Worm (Caenorhabditis elegans): ENCODE measurements around the gene ZK418.11.

Gene ZK418.11

DNA sequence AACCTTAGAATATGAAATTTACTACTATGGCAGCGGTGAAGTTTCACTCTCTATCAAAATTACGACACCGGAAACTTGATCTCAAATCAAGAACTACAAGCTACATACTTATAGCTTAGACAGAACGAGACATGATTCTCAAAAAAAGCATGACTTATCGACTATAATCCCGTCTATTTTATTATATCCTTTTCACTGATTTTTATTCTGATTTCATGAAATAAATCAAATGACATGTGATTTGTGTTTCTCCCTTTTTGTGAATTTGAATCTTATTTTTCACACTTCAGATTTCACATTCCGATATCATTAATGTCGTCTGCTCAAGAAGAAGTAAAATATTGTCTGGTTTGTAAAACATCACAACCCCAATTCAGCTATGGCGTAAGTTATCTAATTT lies at the start of gene ZK418.11:
Gene ZK418.11 (plus strand): TSS at position 289 of the 400 bp plus-strand sequence.
- TF ChIP-seq ets-4 (tag; optimal IDR thresholded peaks at IDR 0.05) (no peak), hlh-30 (tag; optimal IDR thresholded peaks at IDR 0.05; ENCODE audit: insufficient read depth) (no peak), nfya-1 (tag; optimal IDR thresholded peaks at IDR 0.05) (no peak), K09A11.1 (tag; optimal IDR thresholded peaks at IDR 0.05; ENCODE audit: insufficient read depth) (no peak), nhr-232 (tag; optimal IDR thresholded peaks at IDR 0.05) (no peak), nhr-11 (tag; optimal IDR thresholded peaks at IDR 0.05) (no peak), hlh-6 (tag; optimal IDR thresholded peaks at IDR 0.05) (no peak), madf-2 (tag; optimal IDR thresholded peaks at IDR 0.05) (no peak)

DNA sequence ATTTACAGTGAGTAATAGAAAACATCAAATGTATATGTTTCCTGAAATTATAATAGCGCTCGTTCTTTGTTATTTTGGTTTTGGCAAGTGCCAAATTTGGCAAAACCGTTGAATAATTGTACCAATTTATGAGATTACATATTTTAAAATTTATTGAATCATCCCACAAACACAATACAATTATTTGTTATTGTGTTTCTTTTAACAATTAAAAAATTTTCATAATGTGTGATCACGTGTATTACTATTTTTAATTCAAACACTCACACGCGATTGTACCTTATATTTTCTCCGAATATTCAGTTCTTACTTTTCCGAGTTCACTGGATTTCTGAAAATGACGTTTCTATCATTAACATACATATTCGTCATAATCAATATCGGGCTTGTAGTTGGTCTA lies 43.8 kb upstream of the ZK418.11 start, which contains the start of gene R01H2.2:
Gene R01H2.2 (plus strand): TSS at position 301 of the 400 bp plus-strand sequence.
- TF ChIP-seq ttx-3 (tag; optimal IDR thresholded peaks at IDR 0.05) (no peak), unc-86 (tag; optimal IDR thresholded peaks at IDR 0.05) (no peak), unc-3 (GFP tag; conservative IDR thresholded peaks at IDR 0.05) (no peak), unc-3 (tag; optimal IDR thresholded peaks at IDR 0.05) (no peak), pag-3 (tag; optimal IDR thresholded peaks at IDR 0.05; ENCODE audit: borderline replicate concordance) (no peak), nfya-1 (tag; optimal IDR thresholded peaks at IDR 0.05) (no peak)

DNA sequence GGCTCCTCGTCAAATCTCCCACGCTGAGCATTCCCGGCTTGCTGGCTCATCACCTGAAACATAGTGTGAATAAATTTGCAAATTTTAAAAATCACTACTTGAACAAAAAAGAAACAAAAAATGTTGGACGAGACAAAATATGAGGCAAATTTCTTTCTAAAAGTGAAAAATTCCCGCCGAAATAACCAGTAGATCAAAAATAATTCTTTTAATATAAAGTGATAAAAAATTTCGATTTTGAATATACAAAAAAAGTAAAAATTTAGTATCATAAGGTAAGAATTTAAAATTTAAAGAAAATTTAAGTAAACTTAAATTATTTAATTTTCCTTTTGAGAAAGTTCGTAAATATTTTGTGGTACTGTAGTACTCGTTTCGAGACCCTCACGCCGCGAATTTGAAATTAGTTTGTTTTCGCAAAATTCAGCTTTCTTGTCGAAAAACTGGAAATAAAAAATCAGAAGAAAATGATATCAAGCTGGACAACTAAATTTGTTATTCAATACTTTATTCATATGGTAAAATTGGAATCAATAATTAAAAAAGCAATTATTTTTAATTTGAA lies 39.5 kb upstream of the ZK418.11 start, which contains the start of gene egg-2:
Gene egg-2 (minus strand): TSS at position 53 of the 565 bp plus-strand sequence.
- TF ChIP-seq ceh-31 (tag; optimal IDR thresholded peaks at IDR 0.05) (no peak), ceh-30 (tag; optimal IDR thresholded peaks at IDR 0.05) (no peak), lim-6 (tag; optimal IDR thresholded peaks at IDR 0.05) (no peak), ceh-18 (tag; optimal IDR thresholded peaks at IDR 0.05) (no peak), zip-5 (tag; optimal IDR thresholded peaks at IDR 0.05) (no peak), fax-1 (tag; optimal IDR thresholded peaks at IDR 0.05) (no peak), hlh-6 (tag; optimal IDR thresholded peaks at IDR 0.05) (no peak), K09A11.1 (tag; optimal IDR thresholded peaks at IDR 0.05; ENCODE audit: insufficient read depth) (no peak), ceh-48 (tag; optimal IDR thresholded peaks at IDR 0.05) (no peak), ttx-3 (tag; optimal IDR thresholded peaks at IDR 0.05) (no peak), unc-86 (tag; optimal IDR thresholded peaks at IDR 0.05) (no peak)

DNA sequence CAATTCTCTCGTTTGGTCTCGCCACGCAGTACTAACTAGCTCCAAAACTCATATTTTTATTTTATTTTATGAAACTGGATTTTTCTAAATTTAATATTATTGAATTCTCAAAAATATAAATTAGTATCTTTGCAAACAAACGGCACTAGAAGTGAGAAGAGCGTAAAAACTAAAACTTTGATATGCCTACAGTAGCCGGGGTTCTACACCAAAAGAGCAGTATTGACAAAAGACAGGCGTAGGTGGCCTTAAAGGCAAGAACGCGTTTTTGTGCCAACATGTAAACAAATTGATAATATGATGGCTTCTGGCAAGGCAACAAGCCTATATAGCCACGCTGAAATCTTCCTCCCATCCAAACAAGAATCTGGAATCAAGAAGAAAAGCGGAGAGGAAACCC lies 37.5 kb upstream of the ZK418.11 start, which contains the start of gene R01H2.1:
Gene R01H2.1 (plus strand): TSS at position 301 of the 400 bp plus-strand sequence.
- TF ChIP-seq C08G9.2 (tag; optimal IDR thresholded peaks at IDR 0.05) = no peak
- no peak for TF ChIP-seq npax-4 (tag; optimal IDR thresholded peaks at IDR 0.05)
- TF ChIP-seq lim-6 (tag; optimal IDR thresholded peaks at IDR 0.05) = no peak
- TF ChIP-seq ahr-1 (tag; optimal IDR thresholded peaks at IDR 0.05) = no peak
- no peak for TF ChIP-seq ets-4 (tag; optimal IDR thresholded peaks at IDR 0.05)
- no peak for TF ChIP-seq ceh-45 (GFP tag; IDR thresholded peaks at IDR 0.05)

DNA sequence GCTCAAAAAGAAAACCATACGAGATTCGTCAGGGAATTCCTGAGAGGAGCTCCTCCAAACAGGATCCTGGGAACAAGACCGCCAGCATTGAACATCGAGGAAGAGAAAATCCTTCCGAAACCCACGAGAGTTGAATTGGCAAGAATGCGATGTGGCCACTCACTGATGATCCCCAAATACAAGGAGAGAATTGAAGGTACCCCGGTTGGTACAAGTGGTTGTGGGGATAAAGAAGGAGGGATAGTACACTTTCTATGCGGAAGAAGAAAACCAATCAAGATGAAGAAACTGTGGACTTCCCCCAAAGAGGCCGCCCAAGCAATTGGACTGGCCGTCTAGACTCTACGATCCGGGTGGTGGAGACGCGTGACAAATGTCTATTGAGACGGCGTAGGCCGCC lies 37.0 kb upstream of the ZK418.11 start:
- TF ChIP-seq C38D4.7 (GFP tag; optimal IDR thresholded peaks at IDR 0.05) (no peak), syd-9 (tag; optimal IDR thresholded peaks at IDR 0.05) (no peak), pag-3 (tag; optimal IDR thresholded peaks at IDR 0.05; ENCODE audit: borderline replicate concordance) (no peak), mec-3 (tag; optimal IDR thresholded peaks at IDR 0.05; ENCODE audit: borderline replicate concordance) (no peak), lim-6 (tag; optimal IDR thresholded peaks at IDR 0.05) (no peak), pax-1 (tag; optimal IDR thresholded peaks at IDR 0.05) (no peak), elt-2 (tag; optimal IDR thresholded peaks at IDR 0.05) (no peak), unc-55 (GFP tag; optimal IDR thresholded peaks at IDR 0.05) (no peak), pha-2 (tag; optimal IDR thresholded peaks at IDR 0.05) (no peak), nhr-232 (tag; optimal IDR thresholded peaks at IDR 0.05) (no peak), ceh-30 (tag; optimal IDR thresholded peaks at IDR 0.05) (no peak), lin-11 (tag; optimal IDR thresholded peaks at IDR 0.05) (no peak), F13H6.1 (tag; optimal IDR thresholded peaks at IDR 0.05) (no peak)

Measured in whole organism, late embryonic.